Worm (Caenorhabditis elegans): ENCODE results near the gene C01G5.25.

- no peak for TF ChIP-seq tbx-9 (tag; optimal IDR thresholded peaks at IDR 0.05; ENCODE audit: borderline replicate concordance)
- no peak for TF ChIP-seq B0035.1 (tag; optimal IDR thresholded peaks at IDR 0.05)
- no peak for TF ChIP-seq let-526 (GFP tag; IDR thresholded peaks at IDR 0.05)
- no peak for TF ChIP-seq nfya-2 (GFP tag; IDR thresholded peaks at IDR 0.05)
- no peak for TF ChIP-seq unc-62 (GFP tag; optimal IDR thresholded peaks at IDR 0.05)
- no peak for TF ChIP-seq efl-1 (GFP tag; optimal IDR thresholded peaks at IDR 0.05)
- no peak for TF ChIP-seq ceh-27 (GFP tag; optimal IDR thresholded peaks at IDR 0.05)
- TF ChIP-seq ama-1 (optimal IDR thresholded peaks at IDR 0.05): no peak
- TF ChIP-seq ama-1 (GFP tag; optimal IDR thresholded peaks at IDR 0.05): no peak
- no peak for TF ChIP-seq cebp-1 (GFP tag; IDR thresholded peaks at IDR 0.05)
- TF ChIP-seq cebp-1 (tag; optimal IDR thresholded peaks at IDR 0.05): no peak
- TF ChIP-seq unc-130 (GFP tag; optimal IDR thresholded peaks at IDR 0.05): no peak
- no peak for TF ChIP-seq F49E8.2 (tag; optimal IDR thresholded peaks at IDR 0.05; ENCODE audit: insufficient read depth)
- no peak for TF ChIP-seq snpc-4 (GFP tag; optimal IDR thresholded peaks at IDR 0.05)
- no peak for TF ChIP-seq snpc-4 (tag; optimal IDR thresholded peaks at IDR 0.05)
- TF ChIP-seq aptf-2 (GFP tag; conservative IDR thresholded peaks at IDR 0.05): no peak
These were observed 48.2 kb upstream of the C01G5.25 start, which contains the start of gene Y73B6BL.44 for ce11 chrIV:6493299-6493698.
